Fruit fly (Drosophila melanogaster) Kc167 (cell line): Measurements from ENCODE around the gene Obp19d.

Source experiments
- Myc ChIP-seq: fragments of >200 bp; optimal IDR thresholded peaks from 2 replicates; lab custom pipeline; 2017; ENCODE audit warnings: missing external identifiers
- Sin3A ChIP-seq: fragments of >200 bp; optimal IDR thresholded peaks from 2 replicates; lab custom pipeline; 2018; ENCODE audit warnings: missing external identifiers
- h ChIP-seq: fragments of >200 bp; optimal IDR thresholded peaks from 3 replicates; lab custom pipeline; 2018; ENCODE audit warnings: missing external identifiers
- insv ChIP-seq: fragments of >200 bp; optimal IDR thresholded peaks from 3 replicates; lab custom pipeline; 2018; ENCODE audit warnings: missing external identifiers
- psq ChIP-seq: fragments of >200 bp; optimal IDR thresholded peaks from 2 replicates; lab custom pipeline; 2017; ENCODE audit warnings: missing external identifiers

dm6 chrX:20413481-20413880 is 5.9 kb upstream of the Obp19d start, which contains the start of gene CG15459:
- no peak for TF ChIP-seq Sin3A (lab: Kevin White, UChicago)
- TF ChIP-seq Myc = no peak
- TF ChIP-seq psq (lab: Kevin White, UChicago) = no peak
- no peak for TF ChIP-seq insv (lab: Kevin White, UChicago)
- TF ChIP-seq h (lab: Kevin White, UChicago) = no peak
